Fruit fly (Drosophila melanogaster): ENCODE data around the gene inaF-A.

- TF ChIP-seq pb (GFP tag; optimal IDR thresholded peaks at IDR 0.05) = peak; percentile 73
- TF ChIP-seq CG4328 (GFP tag; optimal IDR thresholded peaks at IDR 0.05) = peak; percentile 39
- TF ChIP-seq CG15269 (tag; optimal IDR thresholded peaks at IDR 0.05) = peak; percentile 78
- TF ChIP-seq tll (GFP tag; optimal IDR thresholded peaks at IDR 0.05) = no peak
- TF ChIP-seq da (GFP tag; optimal IDR thresholded peaks at IDR 0.05) = peak; percentile 85
- peak; percentile 86 for TF ChIP-seq lab (GFP tag; optimal IDR thresholded peaks at IDR 0.05)
- peak; percentile 62; the same call in 2 of the 3 replicates for TF ChIP-seq Optix (GFP tag; IDR thresholded peaks at IDR 0.05)
- TF ChIP-seq CG16779 (GFP tag; IDR thresholded peaks at IDR 0.05) = peak; percentile 72; the same call in 1 of the 2 replicates
- TF ChIP-seq CG4424 (GFP tag; optimal IDR thresholded peaks at IDR 0.05) = no peak
- peak; percentile 42 for TF ChIP-seq BtbVII (GFP tag; optimal IDR thresholded peaks at IDR 0.05)
- TF ChIP-seq disco-r (GFP tag; optimal IDR thresholded peaks at IDR 0.05) = peak; percentile 52
- TF ChIP-seq CG42726 (GFP tag; IDR thresholded peaks at IDR 0.05; ENCODE audit: partially characterized antibody) = no peak
These were observed 19.0 kb downstream of the inaF-A start for dm6 chrX:11714529-11715262.

All from whole organism, embryonic.